Fruit fly (Drosophila melanogaster) Kc167 (cell line): ENCODE data around the gene Shc.

Experiments used
- Myc ChIP-seq: fragments of >200 bp; optimal IDR thresholded peaks from 2 replicates; lab custom pipeline; 2017; ENCODE audit warnings: missing external identifiers
- Sin3A ChIP-seq: fragments of >200 bp; optimal IDR thresholded peaks from 2 replicates; lab custom pipeline; 2018; ENCODE audit warnings: missing external identifiers
- h ChIP-seq: fragments of >200 bp; optimal IDR thresholded peaks from 3 replicates; lab custom pipeline; 2018; ENCODE audit warnings: missing external identifiers
- insv ChIP-seq: fragments of >200 bp; optimal IDR thresholded peaks from 3 replicates; lab custom pipeline; 2018; ENCODE audit warnings: missing external identifiers
- psq ChIP-seq: fragments of >200 bp; optimal IDR thresholded peaks from 2 replicates; lab custom pipeline; 2017; ENCODE audit warnings: missing external identifiers
- ttk ChIP-seq: sonication (Bioruptor generic); optimal IDR thresholded peaks from 2 replicates; lab custom pipeline; 2017; ENCODE audit warnings: missing external identifiers

Shc gene

dm6 chr3L:9430608-9430952, 3.8 kb downstream of the Shc start:
- TF ChIP-seq Myc (lab: Kevin White, UChicago), result no peak
- no peak for TF ChIP-seq Sin3A (lab: Kevin White, UChicago)
- TF ChIP-seq insv (lab: Kevin White, UChicago), result no peak
- no peak for TF ChIP-seq ttk
- no peak for TF ChIP-seq h
- no peak for TF ChIP-seq psq (lab: Kevin White, UChicago)

DNA sequence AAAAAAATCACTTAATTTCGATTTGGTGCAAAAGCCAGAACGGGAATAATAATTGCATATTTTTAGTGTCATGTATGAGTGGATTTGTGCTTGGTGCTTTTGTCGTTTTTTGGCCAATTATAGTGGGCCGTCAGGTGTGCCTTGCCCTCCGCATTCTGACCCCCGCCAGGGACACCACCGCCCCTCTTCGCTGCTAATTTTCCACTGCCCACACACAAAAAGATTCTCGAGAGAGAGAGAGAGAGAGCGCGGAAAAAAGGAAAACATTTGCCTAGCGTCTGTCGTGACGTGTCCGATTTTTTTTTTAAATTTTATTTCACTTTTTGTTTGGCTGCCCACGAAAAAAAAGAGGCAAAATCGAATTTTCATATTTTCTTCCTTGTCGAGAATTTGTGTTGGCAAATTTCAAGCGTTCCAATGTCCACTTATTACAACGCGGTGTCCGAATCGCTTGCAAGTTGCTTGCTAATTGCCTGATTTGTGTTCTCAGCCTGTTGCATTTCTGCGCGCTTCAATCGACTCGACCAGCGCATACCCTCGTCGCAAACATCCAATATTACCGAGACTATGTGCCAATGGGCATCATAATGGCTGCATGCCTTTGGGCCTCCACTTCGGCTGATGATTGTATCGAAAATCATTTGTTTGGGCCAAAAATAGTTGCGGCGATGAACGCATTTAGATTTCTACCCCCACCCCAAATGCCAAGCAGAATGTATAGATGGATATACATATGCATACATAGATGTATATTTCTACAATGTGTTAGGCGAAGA, 5.2 kb downstream of the Shc start:
- TF ChIP-seq Sin3A (lab: Kevin White, UChicago), result no peak
- TF ChIP-seq psq (lab: Kevin White, UChicago), result no peak
- TF ChIP-seq ttk, result no peak
- no peak for TF ChIP-seq h
- no peak for TF ChIP-seq Myc (lab: Kevin White, UChicago)
- TF ChIP-seq insv (lab: Kevin White, UChicago), result no peak

DNA sequence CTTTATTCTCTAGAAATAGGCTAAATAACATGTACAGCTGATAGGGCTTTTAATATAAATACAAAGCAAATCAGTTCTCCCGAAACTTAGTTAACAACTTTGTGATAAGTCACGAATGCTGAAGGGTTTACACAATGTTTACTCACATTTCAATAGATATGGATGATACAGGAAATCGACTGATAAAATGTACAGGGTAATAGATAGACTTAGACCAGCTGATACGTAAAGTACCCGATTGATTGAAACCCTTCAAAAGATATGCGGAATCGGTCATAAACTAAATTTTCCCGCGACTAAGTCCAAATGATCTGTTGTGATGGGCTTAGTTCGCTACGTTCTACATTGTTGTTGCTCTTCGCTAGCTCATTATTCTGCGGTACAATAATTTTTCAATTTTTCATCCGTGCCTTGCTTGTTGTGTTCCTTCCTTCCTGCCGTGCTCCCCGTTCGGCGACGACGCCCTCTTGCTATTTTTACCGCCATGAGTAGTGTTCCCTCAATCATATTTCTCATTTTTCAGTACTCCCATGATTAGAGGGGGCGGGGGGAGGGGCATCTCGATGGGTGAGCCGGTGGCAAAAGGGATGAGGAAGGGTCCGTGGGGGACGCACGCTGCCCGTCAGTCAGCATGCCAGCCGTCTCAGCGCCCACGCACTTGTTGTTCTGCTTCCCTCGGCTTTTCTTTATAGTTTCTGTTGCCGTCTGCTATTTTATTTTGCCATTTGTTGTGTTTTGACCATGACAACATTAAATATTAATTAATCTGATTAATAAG, 6.2 kb downstream of the Shc start:
- TF ChIP-seq Sin3A (lab: Kevin White, UChicago), result no peak
- TF ChIP-seq ttk, result no peak
- TF ChIP-seq insv (lab: Kevin White, UChicago), result no peak
- no peak for TF ChIP-seq h
- TF ChIP-seq psq (lab: Kevin White, UChicago), result no peak
- TF ChIP-seq Myc (lab: Kevin White, UChicago), result no peak

DNA sequence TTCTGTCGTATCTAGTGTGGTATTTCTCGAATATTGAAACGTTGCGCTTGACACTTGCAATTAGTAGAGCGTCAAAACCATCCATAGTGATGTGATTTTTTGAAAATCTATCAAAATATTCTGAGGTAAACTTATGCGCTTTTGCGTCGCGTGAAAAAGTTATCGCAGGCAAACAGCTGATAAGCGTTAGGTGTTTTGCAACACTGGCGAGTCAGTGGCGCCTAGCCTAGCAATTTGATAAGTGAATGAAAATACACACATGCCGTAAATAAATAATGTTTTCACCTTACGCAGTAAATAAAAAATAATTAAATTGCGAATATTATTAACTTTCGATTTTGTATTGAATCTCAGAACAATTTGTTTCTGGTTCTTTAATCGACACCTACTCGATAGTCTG, 8.5 kb downstream of the Shc start, which contains the start of gene CG42526:
Gene CG42526, minus strand, starts transcription at position 85 of the 400 bp plus-strand sequence.
- TF ChIP-seq Myc (lab: Kevin White, UChicago), result no peak
- no peak for TF ChIP-seq ttk
- no peak for TF ChIP-seq Sin3A (lab: Kevin White, UChicago)
- no peak for TF ChIP-seq insv (lab: Kevin White, UChicago)

- TF ChIP-seq h (no peak), Myc (lab: Kevin White, UChicago) (no peak), psq (lab: Kevin White, UChicago) (no peak), ttk (no peak), Sin3A (lab: Kevin White, UChicago) (no peak), insv (lab: Kevin White, UChicago) (no peak)
Observed at dm6 chr3L:9435831-9436230, 9.0 kb downstream of the Shc start.

DNA sequence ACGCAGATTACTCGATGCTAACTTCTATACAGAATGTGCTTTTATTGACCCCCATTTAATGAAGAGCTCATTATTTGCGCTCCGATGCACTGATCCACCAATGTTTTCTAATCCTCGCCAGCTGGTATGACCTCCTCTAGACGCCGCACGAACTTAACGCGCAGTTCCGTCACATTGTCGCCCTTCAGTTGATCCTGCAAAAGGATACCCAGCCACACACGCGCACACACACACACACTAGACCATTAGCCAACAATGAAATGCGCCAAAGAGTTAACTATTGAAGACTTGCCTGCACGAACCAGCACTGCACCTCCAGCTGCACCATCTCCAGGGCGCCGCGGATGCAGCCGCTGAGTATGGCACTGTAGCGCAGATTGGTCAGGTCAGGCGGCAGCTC, 12.0 kb downstream of the Shc start:
- TF ChIP-seq insv (lab: Kevin White, UChicago) (no peak), h (no peak), psq (lab: Kevin White, UChicago) (no peak), Sin3A (lab: Kevin White, UChicago) (no peak), Myc (lab: Kevin White, UChicago) (no peak), ttk (no peak)

DNA sequence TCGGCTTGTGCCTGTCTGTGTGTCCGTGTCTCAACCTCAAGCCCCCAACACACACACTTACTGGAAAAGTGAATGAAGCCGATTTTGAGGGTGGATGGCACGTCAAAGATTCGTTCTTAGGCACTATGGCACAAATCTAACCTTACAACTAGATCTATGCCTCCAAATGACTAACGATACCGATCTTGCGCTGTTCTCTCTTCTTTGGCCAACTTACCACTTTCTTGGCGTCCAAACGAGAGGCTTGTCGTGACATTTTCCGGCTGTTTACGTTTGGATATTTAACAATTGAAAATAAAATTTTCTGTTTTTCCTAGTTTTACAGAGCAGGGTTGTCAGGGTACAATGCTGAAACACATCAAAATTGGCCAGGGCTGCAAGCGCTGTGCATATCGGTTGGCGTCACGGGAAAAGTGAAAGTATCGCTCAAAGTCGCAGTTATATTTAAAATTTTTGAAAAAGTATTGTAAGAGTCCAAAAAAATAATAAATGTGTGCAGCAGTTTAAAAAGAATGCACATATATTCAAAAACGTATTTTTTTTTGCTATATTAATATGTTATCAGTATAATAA, 15.2 kb downstream of the Shc start, which contains the start of the genes Bet3 and Nf-YA:
Gene Bet3, minus strand, starts transcription at position 361 of the 573 bp plus-strand sequence.
Gene Nf-YA, minus strand, starts transcription at position 361 of the 573 bp plus-strand sequence.
- TF ChIP-seq Sin3A (lab: Kevin White, UChicago) (no peak), insv (lab: Kevin White, UChicago) (no peak), Myc (lab: Kevin White, UChicago) (no peak)

DNA sequence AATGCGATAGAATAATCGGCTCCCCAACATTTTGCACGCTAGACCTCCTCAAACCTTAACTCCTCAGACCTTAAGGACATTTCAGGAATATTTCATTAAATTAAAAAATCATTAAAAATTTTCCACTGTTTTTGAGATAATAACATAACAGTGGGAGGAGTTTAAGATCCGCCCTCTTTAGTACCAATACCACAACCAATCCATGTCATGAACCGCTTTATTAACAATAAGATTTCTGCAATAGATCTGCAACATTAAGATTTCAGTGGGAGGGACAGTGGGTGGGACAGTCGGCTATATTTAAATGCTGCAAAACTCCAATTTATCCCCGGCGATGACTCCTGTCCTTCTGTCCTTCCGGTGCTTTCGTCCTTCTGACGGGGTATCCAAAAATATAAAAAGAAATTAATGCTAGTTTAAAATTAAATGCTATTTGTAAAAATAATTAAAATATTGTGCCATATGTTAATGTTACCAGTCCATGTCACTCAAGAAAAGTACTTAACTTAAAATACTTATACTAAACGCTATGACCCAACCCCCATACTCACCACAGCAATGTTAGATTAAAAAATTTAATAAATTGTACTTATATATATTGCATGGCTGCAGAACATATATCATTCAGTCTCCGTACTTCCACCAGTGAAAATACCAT, 15.9 kb downstream of the Shc start, which contains the start of gene Srg3:
Gene Srg3, plus strand, starts transcription at position 608 of the 658 bp plus-strand sequence.
- no peak for TF ChIP-seq Sin3A (lab: Kevin White, UChicago)
- TF ChIP-seq ttk, result no peak
- TF ChIP-seq psq (lab: Kevin White, UChicago), result no peak
- TF ChIP-seq insv (lab: Kevin White, UChicago), result no peak
- no peak for TF ChIP-seq Myc (lab: Kevin White, UChicago)
- no peak for TF ChIP-seq h

DNA sequence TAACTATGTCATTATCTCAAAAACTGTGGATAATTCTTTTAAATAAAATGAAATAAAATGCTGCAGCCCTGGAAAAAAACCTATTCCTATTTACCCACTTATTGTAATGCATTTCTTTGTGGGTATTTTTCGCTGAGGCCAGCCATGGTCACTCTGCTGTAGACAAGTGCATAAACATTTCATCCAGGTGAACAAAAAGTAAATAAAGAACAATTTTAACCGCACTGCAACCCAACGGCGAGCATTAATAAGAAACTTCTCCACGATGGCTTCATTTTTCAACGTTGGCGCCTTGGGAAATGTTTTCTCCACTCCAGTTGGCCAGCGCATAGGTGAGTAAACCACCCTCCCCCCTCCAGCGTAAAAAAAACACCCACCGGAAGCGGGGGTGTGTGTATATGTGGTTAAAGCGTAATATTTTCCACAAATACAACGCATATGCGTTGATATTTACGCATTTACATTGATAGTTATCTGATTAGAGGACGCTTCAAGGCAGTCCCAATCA, 20.0 kb downstream of the Shc start, which contains the start of gene CG3529:
Gene CG3529, plus strand, starts transcription at position 134 of the 508 bp plus-strand sequence.
- TF ChIP-seq insv (lab: Kevin White, UChicago), result no peak

- no peak for TF ChIP-seq psq (lab: Kevin White, UChicago)
- no peak for TF ChIP-seq Sin3A (lab: Kevin White, UChicago)
- no peak for TF ChIP-seq h
- no peak for TF ChIP-seq ttk
- no peak for TF ChIP-seq insv (lab: Kevin White, UChicago)
- no peak for TF ChIP-seq Myc (lab: Kevin White, UChicago)
Observed at dm6 chr3L:9447239-9447777, 20.5 kb downstream of the Shc start.

DNA sequence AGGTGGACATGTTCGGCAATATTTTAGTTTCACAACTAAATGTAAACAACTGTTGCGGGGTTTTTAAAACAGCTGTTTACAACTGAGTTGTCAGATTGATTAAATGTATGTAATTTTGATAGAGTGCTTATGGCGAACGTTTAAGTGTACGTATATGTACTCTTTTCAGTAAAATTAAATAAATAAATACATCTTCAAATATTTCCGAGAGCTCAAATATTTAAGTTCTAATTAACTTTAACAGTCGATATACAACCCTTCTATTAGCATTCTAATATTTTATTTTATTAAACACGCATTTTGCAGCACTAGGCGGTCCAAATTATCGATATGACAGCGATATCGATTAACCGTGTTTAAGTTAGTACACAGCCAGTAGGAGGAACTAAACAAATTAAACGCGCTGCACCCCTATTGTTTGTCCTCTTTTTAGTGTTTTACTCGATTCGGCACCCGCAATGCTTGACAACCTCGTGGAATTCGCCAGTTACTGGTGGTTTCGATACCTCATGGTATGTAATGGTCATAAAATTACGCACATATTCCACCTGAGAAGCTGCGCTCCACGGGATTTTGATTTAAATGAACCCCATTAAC, 24.8 kb downstream of the Shc start, which contains the start of the genes CG3448 and ghi:
Gene CG3448, minus strand, starts transcription at position 51 of the 597 bp plus-strand sequence.
Gene ghi, plus strand, starts transcription at position 355 of the 597 bp plus-strand sequence.
- TF ChIP-seq Sin3A (lab: Kevin White, UChicago) (no peak), h (no peak), ttk (no peak), insv (lab: Kevin White, UChicago) (no peak), psq (lab: Kevin White, UChicago) (no peak)
